Fruit fly (Drosophila melanogaster): ENCODE data around the gene na.
A peak's percentile ranks its signal among the peaks of the same experiment; 100 is the strongest.

The na gene

dm6 chrX:14227043-14227442 lies 39.1 kb upstream of the na start:
- no peak for TF ChIP-seq Snoo (tag; optimal IDR thresholded peaks at IDR 0.05)
- no peak for TF ChIP-seq CG14655 (GFP tag; optimal IDR thresholded peaks at IDR 0.05)
- TF ChIP-seq CG15710 (tag; optimal IDR thresholded peaks at IDR 0.05) = no peak
- no peak for TF ChIP-seq CG12605 (GFP tag; IDR thresholded peaks at IDR 0.05)
- no peak for TF ChIP-seq Pif1A (GFP tag; optimal IDR thresholded peaks at IDR 0.05)
- no peak for TF ChIP-seq CG4496 (GFP tag; IDR thresholded peaks at IDR 0.05)
- TF ChIP-seq CG8301 (tag; optimal IDR thresholded peaks at IDR 0.05) = no peak
- no peak for TF ChIP-seq gl (tag; optimal IDR thresholded peaks at IDR 0.05)
- TF ChIP-seq EcR (GFP tag; optimal IDR thresholded peaks at IDR 0.05) = no peak
- TF ChIP-seq CG10348 (GFP tag; IDR thresholded peaks at IDR 0.05) = no peak
- no peak for TF ChIP-seq fd96Ca (GFP tag; IDR thresholded peaks at IDR 0.05)
- no peak for TF ChIP-seq CG9948 (tag; optimal IDR thresholded peaks at IDR 0.05)
- no peak for TF ChIP-seq CG32121 (GFP tag; IDR thresholded peaks at IDR 0.05)

DNA sequence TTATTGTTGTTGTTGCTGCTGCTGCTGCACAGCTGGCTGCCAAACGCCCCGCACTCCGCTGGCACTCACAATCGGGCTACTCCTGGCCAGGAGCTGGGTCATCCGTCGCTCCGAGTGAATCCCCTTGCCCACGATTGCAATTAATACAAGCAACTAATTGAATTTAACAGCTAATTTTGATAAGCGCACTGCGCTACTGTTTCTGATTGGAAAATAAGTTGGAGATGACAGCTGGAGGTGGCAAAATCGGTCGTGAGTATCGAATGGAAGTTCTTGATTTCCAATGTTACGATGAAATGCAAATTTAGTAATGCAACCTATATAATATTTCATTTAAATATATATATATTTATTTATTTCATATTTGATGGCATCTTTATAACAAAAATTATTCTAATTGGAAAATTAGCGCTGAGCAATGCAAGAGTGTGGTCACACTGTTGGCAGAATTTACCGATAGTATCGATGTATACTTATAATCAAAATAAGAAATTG lies 32.3 kb upstream of the na start, which contains the start of gene CG42271:
Gene CG42271 (minus strand): TSS at position 224 of the 495 bp plus-strand sequence.
- TF ChIP-seq CG32121 (GFP tag; IDR thresholded peaks at IDR 0.05) = no peak
- TF ChIP-seq CG34367 (tag; optimal IDR thresholded peaks at IDR 0.05) = no peak
- peak; percentile 28 for TF ChIP-seq CG15710 (tag; optimal IDR thresholded peaks at IDR 0.05)
- TF ChIP-seq CG14655 (GFP tag; optimal IDR thresholded peaks at IDR 0.05) = no peak
- peak; percentile 8 for TF ChIP-seq Snoo (tag; optimal IDR thresholded peaks at IDR 0.05)
- TF ChIP-seq CG17806 (tag; optimal IDR thresholded peaks at IDR 0.05) = peak; percentile 9

DNA sequence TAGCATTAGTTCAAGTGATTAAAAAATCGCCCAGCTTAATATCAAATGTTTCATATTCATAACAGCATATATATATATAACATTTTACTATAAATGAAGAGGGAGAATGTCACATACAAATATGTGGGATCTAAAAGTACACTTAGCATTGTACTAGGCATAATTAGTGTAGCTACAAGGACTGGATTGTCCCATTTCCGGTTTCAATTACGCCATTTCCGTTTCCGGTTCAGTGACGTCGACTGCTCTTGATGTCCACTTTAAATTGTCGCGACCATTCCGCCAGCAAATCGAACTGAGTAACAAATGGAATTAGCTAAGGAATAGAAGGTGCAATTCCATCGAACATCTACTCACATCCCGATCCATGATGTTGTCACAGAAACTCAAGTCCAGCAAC lies 31.7 kb upstream of the na start:
- TF ChIP-seq fd96Ca (GFP tag; IDR thresholded peaks at IDR 0.05) = no peak
- 0 out of 2 replicates have a peak, but pooled peaks have one; percentile 20 for TF ChIP-seq CG12605 (GFP tag; IDR thresholded peaks at IDR 0.05)
- TF ChIP-seq CG14655 (GFP tag; optimal IDR thresholded peaks at IDR 0.05) = no peak
- TF ChIP-seq gl (tag; optimal IDR thresholded peaks at IDR 0.05) = no peak
- no peak for TF ChIP-seq CG32121 (GFP tag; IDR thresholded peaks at IDR 0.05)
- peak; percentile 22 for TF ChIP-seq Snoo (tag; optimal IDR thresholded peaks at IDR 0.05)

- TF ChIP-seq CG8301 (tag; optimal IDR thresholded peaks at IDR 0.05) (peak; percentile 81), EcR (GFP tag; optimal IDR thresholded peaks at IDR 0.05) (no peak), CG15710 (tag; optimal IDR thresholded peaks at IDR 0.05) (peak; percentile 87), CG8159 (tag; optimal IDR thresholded peaks at IDR 0.05) (peak; percentile 88), rn (GFP tag; IDR thresholded peaks at IDR 0.05) (peak; percentile 49; the same call in 1 of the 2 replicates), CG13204 (GFP tag; optimal IDR thresholded peaks at IDR 0.05) (no peak), CG10348 (GFP tag; IDR thresholded peaks at IDR 0.05) (peak; percentile 41; the same call in 1 of the 2 replicates), Snoo (tag; optimal IDR thresholded peaks at IDR 0.05) (peak; percentile 66), CG14655 (GFP tag; optimal IDR thresholded peaks at IDR 0.05) (no peak), CG4496 (GFP tag; IDR thresholded peaks at IDR 0.05) (peak; percentile 91), CG34367 (tag; optimal IDR thresholded peaks at IDR 0.05) (peak; percentile 84), CG12605 (GFP tag; IDR thresholded peaks at IDR 0.05) (0 out of 2 replicates have a peak, but pooled peaks have one; percentile 48), gl (tag; optimal IDR thresholded peaks at IDR 0.05) (peak; percentile 64), Pif1B (GFP tag; optimal IDR thresholded peaks at IDR 0.05) (peak; percentile 64), CG17806 (tag; optimal IDR thresholded peaks at IDR 0.05) (peak; percentile 83), CG9948 (tag; optimal IDR thresholded peaks at IDR 0.05) (peak; percentile 81), CG32121 (GFP tag; IDR thresholded peaks at IDR 0.05) (peak; percentile 87), D1 (tag; optimal IDR thresholded peaks at IDR 0.05) (no peak), Ets98B (GFP tag; IDR thresholded peaks at IDR 0.05) (peak; percentile 89), fd96Ca (GFP tag; IDR thresholded peaks at IDR 0.05) (peak; percentile 91), Pif1A (GFP tag; optimal IDR thresholded peaks at IDR 0.05) (no peak)
Measured at dm6 chrX:14237873-14238394, 28.2 kb upstream of the na start, which contains the start of the genes Fbxl4 and Dus2. Gene Fbxl4, minus strand, starts transcription at chrX:14237923. Gene Dus2, plus strand, starts transcription at chrX:14237988.

DNA sequence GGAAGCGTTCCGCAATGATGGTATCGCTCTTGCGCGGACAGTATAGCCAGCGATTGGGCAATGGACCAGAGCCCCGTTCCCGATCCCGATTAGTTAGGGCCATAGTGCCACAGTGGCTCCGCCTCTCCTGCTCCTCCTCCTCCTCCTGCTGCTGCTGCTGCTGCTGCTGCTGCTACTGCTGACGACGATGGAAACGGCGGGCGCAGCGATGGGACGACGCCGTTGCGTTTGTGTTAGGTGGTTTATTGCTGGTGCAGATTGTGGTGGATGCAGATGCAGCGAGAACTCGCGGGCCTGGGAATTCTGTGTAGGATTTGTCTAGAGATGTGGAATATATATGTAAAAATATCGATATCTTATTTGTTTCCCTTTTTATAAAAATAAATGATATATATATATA lies 23.7 kb upstream of the na start, which contains the start of gene mRNA-cap:
Gene mRNA-cap (minus strand): TSS at position 344 of the 400 bp plus-strand sequence.
- no peak for TF ChIP-seq Snoo (tag; optimal IDR thresholded peaks at IDR 0.05)
- no peak for TF ChIP-seq CG10348 (GFP tag; IDR thresholded peaks at IDR 0.05)
- no peak for TF ChIP-seq CG32121 (GFP tag; IDR thresholded peaks at IDR 0.05)
- TF ChIP-seq rn (GFP tag; IDR thresholded peaks at IDR 0.05) = no peak
- TF ChIP-seq CG8301 (tag; optimal IDR thresholded peaks at IDR 0.05) = no peak

dm6 chrX:14242941-14243736 lies 23.0 kb upstream of the na start, which contains the start of gene CG32599:
Gene CG32599, plus strand, starts transcription at chrX:14243686.
- TF ChIP-seq CG34367 (tag; optimal IDR thresholded peaks at IDR 0.05) = no peak
- TF ChIP-seq CG32121 (GFP tag; IDR thresholded peaks at IDR 0.05) = no peak
- no peak for TF ChIP-seq EcR (GFP tag; optimal IDR thresholded peaks at IDR 0.05)
- no peak for TF ChIP-seq rn (GFP tag; IDR thresholded peaks at IDR 0.05)
- no peak for TF ChIP-seq CG12605 (GFP tag; IDR thresholded peaks at IDR 0.05)
- TF ChIP-seq fd96Ca (GFP tag; IDR thresholded peaks at IDR 0.05) = no peak
- TF ChIP-seq Ets98B (GFP tag; IDR thresholded peaks at IDR 0.05) = peak; percentile 24
- no peak for TF ChIP-seq CG8301 (tag; optimal IDR thresholded peaks at IDR 0.05)
- TF ChIP-seq CG4496 (GFP tag; IDR thresholded peaks at IDR 0.05) = 0 out of 3 replicates have a peak, but pooled peaks have one; percentile 17
- peak; percentile 10 for TF ChIP-seq CG9948 (tag; optimal IDR thresholded peaks at IDR 0.05)
- peak; percentile 25 for TF ChIP-seq CG15710 (tag; optimal IDR thresholded peaks at IDR 0.05)

All from whole organism, pupa.